Worm (Caenorhabditis elegans): ENCODE data around the gene cyp-35A2.

ce11 chrV:7328092-7328491, 35.9 kb downstream of the cyp-35A2 start, which contains the start of gene clec-7:
- TF ChIP-seq nhr-28 (tag; optimal IDR thresholded peaks at IDR 0.05), result no peak
- no peak for TF ChIP-seq nhr-237 (tag; optimal IDR thresholded peaks at IDR 0.05)
- TF ChIP-seq ham-2 (GFP tag; optimal IDR thresholded peaks at IDR 0.05), result no peak
- no peak for TF ChIP-seq hlh-1 (tag; optimal IDR thresholded peaks at IDR 0.05)
- no peak for TF ChIP-seq elt-1 (tag; optimal IDR thresholded peaks at IDR 0.05; ENCODE audit: borderline replicate concordance, insufficient read depth)
- TF ChIP-seq ces-1 (GFP tag; optimal IDR thresholded peaks at IDR 0.05), result no peak

All from whole organism, mixed stage, embryonic.